Fruit fly (Drosophila melanogaster) whole organism, prepupa: ENCODE results near the gene shi.
A peak's percentile ranks its signal among the peaks of the same experiment; 100 is the strongest.

Source experiments
- CG10631 ChIP-seq: fragments of 200-800 bp; sonication (Bioruptor generic); optimal IDR thresholded peaks from 2 replicates; lab custom pipeline; 2016; ENCODE audit warnings: missing biosample characterization, missing genetic modification characterization
- CG11294 ChIP-seq: fragments of 200-800 bp; sonication (Bioruptor generic); IDR thresholded peaks from 2 replicates; pipeline ENCODE4 v1.3.6; 2022; ENCODE audit warnings: missing biosample characterization, missing genetic modification characterization
- CG11762 ChIP-seq: fragments of 200-800 bp; sonication (Bioruptor generic); optimal IDR thresholded peaks from 3 replicates; lab custom pipeline; 2016; ENCODE audit warnings: missing biosample characterization, missing genetic modification characterization; ENCODE audit not compliant: insufficient read depth
- CG11902 ChIP-seq: fragments of 200-800 bp; sonication (Bioruptor generic); optimal IDR thresholded peaks from 3 replicates; lab custom pipeline; 2016; ENCODE audit warnings: missing biosample characterization, missing genetic modification characterization
- CG15336 ChIP-seq: fragments of 200-800 bp; sonication (Bioruptor generic); IDR thresholded peaks from 2 replicates; pipeline ENCODE4 v1.3.6; 2022; ENCODE audit warnings: missing biosample characterization, missing genetic modification characterization
- CG1621 ChIP-seq: fragments of 200-800 bp; sonication (Bioruptor generic); optimal IDR thresholded peaks from 3 replicates; lab custom pipeline; 2018; ENCODE audit warnings: missing biosample characterization, mild to moderate bottlenecking, missing genetic modification characterization
- CG16779 ChIP-seq: fragments of 200-800 bp; sonication (Bioruptor generic); optimal IDR thresholded peaks from 3 replicates; lab custom pipeline; 2017; ENCODE audit warnings: missing biosample characterization, mild to moderate bottlenecking, missing genetic modification characterization
- CG3032 ChIP-seq: fragments of 200-800 bp; optimal IDR thresholded peaks from 2 replicates; lab custom pipeline; 2019; ENCODE audit warnings: missing biosample characterization, mild to moderate bottlenecking, missing genetic modification characterization, moderate library complexity
- CG31627 ChIP-seq: fragments of 200-800 bp; sonication (Bioruptor generic); optimal IDR thresholded peaks from 3 replicates; lab custom pipeline; 2016; ENCODE audit warnings: missing biosample characterization, missing genetic modification characterization
- CG4318 ChIP-seq: fragments of 200-800 bp; sonication (Bioruptor generic); optimal IDR thresholded peaks from 3 replicates; lab custom pipeline; 2017; ENCODE audit warnings: missing biosample characterization, mild to moderate bottlenecking, missing genetic modification characterization
- CG6163 ChIP-seq: fragments of 200-800 bp; sonication (Bioruptor generic); IDR thresholded peaks from 3 replicates; pipeline ENCODE4 v1.3.6; 2022; ENCODE audit warnings: missing biosample characterization, missing genetic modification characterization
- CG6276 ChIP-seq: fragments of 200-800 bp; sonication (Bioruptor generic); optimal IDR thresholded peaks from 2 replicates; lab custom pipeline; 2017; ENCODE audit warnings: missing biosample characterization, mild to moderate bottlenecking, missing genetic modification characterization
- CG6792 ChIP-seq: fragments of 200-800 bp; sonication (Bioruptor generic); optimal IDR thresholded peaks from 3 replicates; lab custom pipeline; 2016; ENCODE audit warnings: missing biosample characterization, missing genetic modification characterization
- CG6808 ChIP-seq: fragments of 200-800 bp; sonication (Bioruptor generic); optimal IDR thresholded peaks from 3 replicates; lab custom pipeline; 2017; ENCODE audit warnings: missing biosample characterization, missing genetic modification characterization, mild to moderate bottlenecking, moderate library complexity, missing genetic modification reagents
- CG6854 ChIP-seq: fragments of 200-800 bp; sonication (Bioruptor generic); optimal IDR thresholded peaks from 2 replicates; lab custom pipeline; 2017; ENCODE audit warnings: missing biosample characterization, mild to moderate bottlenecking, missing genetic modification characterization
- CG7368 ChIP-seq: fragments of 200-800 bp; sonication (Bioruptor generic); optimal IDR thresholded peaks from 3 replicates; lab custom pipeline; 2016; ENCODE audit warnings: missing biosample characterization, missing genetic modification characterization
- CG8632 ChIP-seq: fragments of 200-800 bp; sonication (Bioruptor generic); optimal IDR thresholded peaks from 3 replicates; lab custom pipeline; 2016; ENCODE audit warnings: missing biosample characterization, missing genetic modification characterization
- Eip75B ChIP-seq: fragments of 200-800 bp; sonication (Bioruptor generic); optimal IDR thresholded peaks from 3 replicates; lab custom pipeline; 2016; ENCODE audit warnings: missing biosample characterization, missing genetic modification characterization
- Eip78C ChIP-seq: fragments of 200-800 bp; sonication (Bioruptor generic); peaks from one replicate; lab custom pipeline; 2016; ENCODE audit warnings: missing biosample characterization, missing genetic modification characterization
- Eip93F ChIP-seq: fragments of 200-800 bp; sonication (Bioruptor generic); optimal IDR thresholded peaks from 2 replicates; lab custom pipeline; 2016; ENCODE audit warnings: missing biosample characterization, mild to moderate bottlenecking, missing genetic modification characterization
- Gug ChIP-seq: fragments of 200-800 bp; sonication (Bioruptor generic); IDR thresholded peaks from 2 replicates; pipeline ENCODE4 v1.3.6; 2022; ENCODE audit warnings: missing biosample characterization, missing genetic modification characterization
- Hr39 ChIP-seq: fragments of 200-800 bp; sonication (Bioruptor generic); optimal IDR thresholded peaks from 2 replicates; lab custom pipeline; 2016; ENCODE audit warnings: missing biosample characterization, missing genetic modification characterization
- Sox102F ChIP-seq: fragments of 200-800 bp; sonication (Bioruptor generic); optimal IDR thresholded peaks from 2 replicates; lab custom pipeline; 2016; ENCODE audit warnings: missing biosample characterization, mild to moderate bottlenecking, missing genetic modification characterization
- Sox14 ChIP-seq: fragments of 200-800 bp; sonication (Bioruptor generic); optimal IDR thresholded peaks from 3 replicates; lab custom pipeline; 2016; ENCODE audit warnings: missing biosample characterization, missing genetic modification characterization
- cyc ChIP-seq: fragments of 200-800 bp; sonication (Bioruptor generic); optimal IDR thresholded peaks from 3 replicates; lab custom pipeline; 2016; ENCODE audit warnings: missing biosample characterization, missing genetic modification characterization
- dsx ChIP-seq: fragments of 200-800 bp; optimal IDR thresholded peaks from 3 replicates; lab custom pipeline; 2019; ENCODE audit warnings: missing biosample characterization, mild to moderate bottlenecking, missing genetic modification characterization, moderate library complexity; ENCODE audit not compliant: poor library complexity, severe bottlenecking
- esn ChIP-seq: fragments of 200-800 bp; sonication (Bioruptor generic); optimal IDR thresholded peaks from 2 replicates; lab custom pipeline; 2016; ENCODE audit warnings: missing biosample characterization, mild to moderate bottlenecking, missing genetic modification characterization, moderate library complexity
- fd85E ChIP-seq: fragments of 200-800 bp; sonication (Bioruptor generic); optimal IDR thresholded peaks from 3 replicates; lab custom pipeline; 2016; ENCODE audit warnings: missing biosample characterization, missing genetic modification characterization
- fkh ChIP-seq: fragments of 200-800 bp; sonication (Bioruptor generic); optimal IDR thresholded peaks from 3 replicates; lab custom pipeline; 2017; ENCODE audit warnings: missing biosample characterization, mild to moderate bottlenecking, missing genetic modification characterization, moderate library complexity
- lz ChIP-seq: fragments of 200-800 bp; sonication (Bioruptor generic); optimal IDR thresholded peaks from 3 replicates; lab custom pipeline; 2016; ENCODE audit warnings: missing biosample characterization, missing genetic modification characterization
- net ChIP-seq: fragments of 200-800 bp; sonication (Bioruptor generic); optimal IDR thresholded peaks from 3 replicates; lab custom pipeline; 2016; ENCODE audit warnings: missing biosample characterization, missing genetic modification characterization
- salr ChIP-seq, 2 experiments: fragments of 200-800 bp; sonication (Bioruptor generic); optimal IDR thresholded peaks; 3 replicates each; lab custom pipeline; 2016 to 2018; ENCODE audit warnings: missing biosample characterization in 2 of 2, missing genetic modification characterization in 2 of 2, mild to moderate bottlenecking in 1 of 2
- ss ChIP-seq, 2 experiments: fragments of 200-800 bp; sonication (Bioruptor generic); optimal IDR thresholded peaks; 2 replicates in 1 of 2; 3 replicates in 1 of 2; lab custom pipeline; 2017 to 2018; ENCODE audit warnings: mild to moderate bottlenecking in 2 of 2, missing biosample characterization in 2 of 2, missing genetic modification characterization in 2 of 2, moderate library complexity in 1 of 2
- svp ChIP-seq: fragments of 200-800 bp; sonication (Bioruptor generic); peaks from one replicate; lab custom pipeline; 2016; ENCODE audit warnings: missing biosample characterization, missing genetic modification characterization
- topi ChIP-seq: fragments of 200-800 bp; sonication (Bioruptor generic); optimal IDR thresholded peaks from 3 replicates; lab custom pipeline; 2016; ENCODE audit warnings: missing biosample characterization, missing genetic modification characterization
- vri ChIP-seq: fragments of 200-800 bp; sonication (Bioruptor generic); optimal IDR thresholded peaks from 3 replicates; lab custom pipeline; 2016; ENCODE audit warnings: missing biosample characterization, mild to moderate bottlenecking, missing genetic modification characterization

shi gene

DNA sequence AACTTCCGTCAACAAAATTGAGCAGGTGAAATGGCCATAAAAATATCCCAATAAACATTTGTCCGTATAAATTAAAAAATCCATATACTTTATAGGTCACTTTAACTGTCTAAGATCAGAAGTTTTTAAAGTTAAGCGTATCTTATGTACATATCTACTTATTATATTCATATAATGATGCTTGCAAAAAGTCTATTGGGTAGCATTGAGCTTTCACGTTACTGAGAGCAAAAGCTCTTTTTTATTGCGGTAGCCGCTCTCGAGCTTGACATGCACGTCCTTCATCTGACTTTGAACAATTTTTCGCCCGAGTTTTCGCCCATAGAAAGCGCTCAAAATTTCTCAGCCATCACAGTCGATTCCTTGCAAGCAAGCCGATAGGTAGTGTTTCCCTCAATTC is 24.1 kb upstream of the shi start, which contains the start of gene Gapdh2 (continued):
- peak; percentile 99 for TF ChIP-seq CG7368
- peak; percentile 96 for TF ChIP-seq fkh (GFP tag; lab: Kevin White, UChicago)
- TF ChIP-seq CG1621 (tag; lab: Kevin White, UChicago) = peak; percentile 99
- peak; percentile 100 for TF ChIP-seq Eip93F (GFP tag; lab: Kevin White, UChicago)
- TF ChIP-seq CG8632 (GFP tag; lab: Kevin White, UChicago) = peak; percentile 100
- TF ChIP-seq topi (GFP tag; lab: Kevin White, UChicago) = peak; percentile 100
- peak; percentile 99 for TF ChIP-seq CG11294 (GFP tag; lab: Robert Waterston, UW)
- peak; percentile 99 for TF ChIP-seq lz
- peak; percentile 96 for TF ChIP-seq CG4318
- TF ChIP-seq CG15336 (GFP tag; lab: Robert Waterston, UW) = peak; percentile 100
- peak; percentile 100 for TF ChIP-seq Sox102F (GFP tag; lab: Kevin White, UChicago)
- peak; percentile 100 for TF ChIP-seq CG6276 (GFP tag; lab: Kevin White, UChicago)
- TF ChIP-seq ss (GFP tag; optimal IDR thresholded peaks at IDR 0.05; lab: Kevin White, UChicago) = peak; percentile 100

DNA sequence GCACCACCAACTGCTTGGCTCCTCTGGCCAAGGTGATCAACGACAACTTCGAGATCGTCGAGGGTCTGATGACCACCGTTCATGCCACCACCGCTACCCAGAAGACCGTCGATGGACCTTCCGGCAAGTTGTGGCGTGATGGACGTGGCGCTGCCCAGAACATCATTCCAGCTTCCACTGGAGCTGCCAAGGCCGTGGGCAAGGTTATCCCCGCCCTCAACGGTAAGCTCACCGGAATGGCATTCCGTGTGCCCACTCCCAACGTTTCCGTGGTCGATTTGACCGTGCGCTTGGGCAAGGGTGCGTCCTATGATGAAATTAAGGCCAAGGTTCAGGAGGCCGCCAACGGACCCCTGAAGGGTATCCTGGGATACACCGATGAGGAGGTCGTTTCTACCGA is 23.1 kb upstream of the shi start:
- TF ChIP-seq salr (GFP tag; optimal IDR thresholded peaks at IDR 0.05; lab: Kevin White, UChicago) = no peak
- TF ChIP-seq CG11762 (GFP tag; lab: Kevin White, UChicago) = no peak
- no peak for TF ChIP-seq fd85E

DNA sequence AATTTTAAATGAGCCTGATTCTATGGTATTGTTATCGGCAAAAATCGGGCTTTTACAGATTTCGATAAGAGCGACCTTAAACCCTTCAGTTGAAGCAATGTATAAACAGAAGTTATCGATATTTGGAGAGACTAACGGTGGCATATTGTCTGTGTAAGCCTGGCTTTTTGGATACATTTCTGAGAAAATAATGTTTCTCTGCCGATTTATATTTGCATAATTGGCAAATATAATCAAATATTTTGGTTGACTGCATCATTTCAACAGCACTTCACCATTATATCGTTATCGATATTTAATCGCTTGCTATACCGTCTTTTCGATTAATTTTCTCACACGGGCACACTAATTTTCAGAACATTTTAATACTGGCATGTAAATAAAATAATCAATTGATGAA is 22.1 kb upstream of the shi start, which contains the start of gene CG16952:
Gene CG16952, plus strand, starts transcription at position 341 of the 400 bp plus-strand sequence.
- TF ChIP-seq CG31627 (peak; percentile 17), CG6808 (no peak), vri (GFP tag; lab: Kevin White, UChicago) (peak; percentile 29), fkh (GFP tag; lab: Kevin White, UChicago) (peak; percentile 49), svp (GFP tag; lab: Kevin White, UChicago) (peak; percentile 81), Sox14 (GFP tag; lab: Kevin White, UChicago) (peak; percentile 32), ss (GFP tag; optimal IDR thresholded peaks at IDR 0.05; lab: Kevin White, UChicago) (no peak), topi (GFP tag; lab: Kevin White, UChicago) (peak; percentile 0)
- TF ChIP-seq, all 60 proteins: peak for 6

DNA sequence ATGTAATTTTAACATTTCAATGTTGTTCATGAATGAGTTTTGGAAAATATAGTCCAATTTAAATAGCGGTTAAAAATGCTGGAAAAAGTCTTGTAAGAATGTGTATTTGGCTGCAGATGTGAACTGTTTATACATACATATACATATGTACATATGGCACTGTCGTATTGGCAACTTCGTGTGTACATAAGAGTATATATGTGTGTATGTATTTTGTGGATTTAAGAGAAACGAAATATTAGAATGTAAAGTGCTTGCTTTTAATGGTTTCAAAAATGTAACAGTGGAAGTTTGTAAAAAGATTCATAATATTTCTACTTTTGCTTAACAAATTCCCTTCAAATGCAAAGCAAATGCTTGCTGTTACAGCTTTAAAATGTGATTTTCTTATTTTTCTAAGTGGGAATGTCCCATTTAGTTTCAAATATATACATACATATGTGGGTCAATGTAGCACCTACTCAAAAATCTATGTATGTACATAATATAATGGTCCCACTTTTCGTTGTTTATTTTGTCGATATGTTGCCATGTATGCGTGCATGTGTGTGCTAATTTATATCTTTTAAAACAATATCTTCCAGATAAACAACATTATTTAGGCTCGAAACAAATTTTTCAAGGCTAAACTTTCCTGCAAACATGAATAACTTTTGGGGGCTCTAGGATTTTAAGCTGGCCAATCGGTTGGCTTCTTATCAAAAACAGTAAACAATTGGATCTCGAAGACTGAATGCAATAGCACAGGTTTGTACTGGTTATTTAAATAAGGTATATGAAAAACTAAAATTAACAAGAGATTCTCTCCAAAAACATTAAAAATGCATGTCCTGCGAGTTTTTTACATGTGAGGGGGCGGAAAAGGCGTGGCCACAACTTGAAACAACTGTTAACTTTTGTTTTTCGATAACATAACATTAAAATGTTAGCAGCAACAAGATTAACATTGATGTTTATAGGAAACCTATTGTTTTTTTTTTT is 20.8 kb upstream of the shi start:
- TF ChIP-seq CG6854 = peak; percentile 34
- TF ChIP-seq esn (GFP tag; lab: Kevin White, UChicago) = peak; percentile 9
- TF ChIP-seq CG15336 (GFP tag; lab: Robert Waterston, UW) = 0 out of 2 replicates have a peak, but pooled peaks have one; percentile 10
- peak; percentile 84 for TF ChIP-seq fkh (GFP tag; lab: Kevin White, UChicago)
- TF ChIP-seq CG1621 (tag; lab: Kevin White, UChicago) = no peak
- no peak for TF ChIP-seq Hr39 (GFP tag; lab: Kevin White, UChicago)
- peak; percentile 80 for TF ChIP-seq Eip78C (GFP tag; lab: Kevin White, UChicago)

DNA sequence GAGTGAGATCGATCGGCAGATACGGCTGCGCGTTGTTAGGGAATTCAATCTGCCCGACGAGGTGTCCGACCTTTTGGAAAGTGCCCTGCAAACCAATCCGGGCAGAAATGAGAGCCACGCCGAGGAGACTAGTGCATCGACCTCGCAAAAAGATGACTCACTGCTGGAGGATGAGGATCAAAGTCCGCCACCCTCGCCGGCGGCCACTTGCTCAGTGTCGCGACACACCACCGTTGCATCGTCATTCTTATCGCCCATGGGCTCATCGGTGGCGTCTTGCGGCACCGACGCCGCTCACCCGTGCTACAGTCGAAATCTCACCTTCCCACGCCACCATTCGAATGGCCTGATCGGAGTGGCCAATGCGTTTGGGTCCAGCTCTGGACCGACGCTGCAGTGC is 17.5 kb upstream of the shi start:
- no peak for TF ChIP-seq CG7368
- TF ChIP-seq svp (GFP tag; lab: Kevin White, UChicago) = peak; percentile 94

DNA sequence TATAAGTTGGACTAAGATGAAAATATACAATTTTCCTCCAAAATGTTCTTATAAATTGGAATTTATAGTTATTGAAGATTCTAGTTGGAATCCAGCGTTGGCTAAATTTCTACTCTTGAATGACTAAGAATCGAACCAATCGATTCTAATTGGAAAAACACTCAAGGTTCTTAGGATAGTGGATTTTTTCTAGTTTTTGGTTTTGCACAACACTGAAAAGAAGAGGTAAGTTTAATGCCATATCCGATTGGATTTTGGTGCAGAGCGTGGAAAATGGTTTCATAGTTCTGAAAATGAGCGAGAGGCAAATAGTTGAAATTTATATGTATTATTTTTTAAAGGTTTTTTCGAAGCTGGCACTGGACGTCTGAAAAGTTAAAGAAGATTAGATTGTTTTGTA is 16.3 kb upstream of the shi start:
- TF ChIP-seq net = no peak
- no peak for TF ChIP-seq Eip78C (GFP tag; lab: Kevin White, UChicago)
- no peak for TF ChIP-seq topi (GFP tag; lab: Kevin White, UChicago)
- TF ChIP-seq CG11294 (GFP tag; lab: Robert Waterston, UW) = no peak
- no peak for TF ChIP-seq dsx (GFP tag; lab: Kevin White, UChicago)
- no peak for TF ChIP-seq CG15336 (GFP tag; lab: Robert Waterston, UW)
- TF ChIP-seq lz = no peak
- TF ChIP-seq Eip75B (GFP tag; lab: Kevin White, UChicago) = no peak
- TF ChIP-seq CG6163 (GFP tag; lab: Robert Waterston, UW) = no peak
- no peak for TF ChIP-seq CG11902 (GFP tag; lab: Kevin White, UChicago)
- TF ChIP-seq CG16779 (tag; lab: Kevin White, UChicago) = no peak
- TF ChIP-seq CG8632 (GFP tag; lab: Kevin White, UChicago) = no peak
- TF ChIP-seq CG4318 = no peak
- TF ChIP-seq CG10631 (GFP tag; lab: Kevin White, UChicago) = no peak
- TF ChIP-seq cyc = no peak
- TF ChIP-seq vri (GFP tag; lab: Kevin White, UChicago) = no peak
- no peak for TF ChIP-seq Gug
- no peak for TF ChIP-seq CG6792 (GFP tag; lab: Kevin White, UChicago)
- TF ChIP-seq ss (GFP tag; optimal IDR thresholded peaks at IDR 0.05; lab: Kevin White, UChicago) = no peak
- no peak for TF ChIP-seq CG3032 (tag; lab: Kevin White, UChicago)
